Worm (Caenorhabditis elegans) whole organism, dauer: ENCODE results near the gene vhl-1.

Source experiments
- unc-62 ChIP-seq: sonication (generic microtip); optimal IDR thresholded peaks from 2 replicates; lab custom pipeline; 2017; ENCODE audit warnings: missing biosample characterization, missing genetic modification reagents, missing genetic modification characterization

Gene vhl-1

ce11 chrX:11351288-11351687, 44.1 kb downstream of the vhl-1 start:
- no peak for TF ChIP-seq unc-62 (GFP tag; lab: Kevin White, UChicago)

ce11 chrX:11351856-11352255, 44.7 kb downstream of the vhl-1 start, which contains the start of gene pgp-3:
Gene pgp-3, plus strand, starts transcription at chrX:11352156.
- no peak for TF ChIP-seq unc-62 (GFP tag; lab: Kevin White, UChicago)

ce11 chrX:11355856-11356255, 48.7 kb downstream of the vhl-1 start:
- no peak for TF ChIP-seq unc-62 (GFP tag; lab: Kevin White, UChicago)

ce11 chrX:11357516-11357915, 50.4 kb downstream of the vhl-1 start, which contains the start of gene pgp-4:
Gene pgp-4, plus strand, starts transcription at chrX:11357816.
- no peak for TF ChIP-seq unc-62 (GFP tag; lab: Kevin White, UChicago)
